Worm (Caenorhabditis elegans) whole organism, mixed stage, embryonic: ENCODE measurements around the gene C13F10.6.

Experiments
- blmp-1 ChIP-seq: fragments of 150-350 bp; optimal IDR thresholded peaks from 2 replicates; lab custom pipeline; 2014; ENCODE audit warnings: missing biosample characterization, missing genetic modification characterization
- elt-3 ChIP-seq: fragments of 150-350 bp; optimal IDR thresholded peaks from 2 replicates; lab custom pipeline; 2014; ENCODE audit warnings: missing biosample characterization, missing genetic modification characterization
- nhr-237 ChIP-seq: fragments of 150-350 bp; optimal IDR thresholded peaks from 2 replicates; lab custom pipeline; 2014; ENCODE audit warnings: missing biosample characterization, missing genetic modification characterization
- nhr-28 ChIP-seq: fragments of 150-350 bp; optimal IDR thresholded peaks from 2 replicates; lab custom pipeline; 2014; ENCODE audit warnings: missing biosample characterization, missing genetic modification characterization
- pha-4 ChIP-seq: fragments of 150-350 bp; optimal IDR thresholded peaks from 2 replicates; lab custom pipeline; 2018; ENCODE audit warnings: missing biosample characterization, missing genetic modification reagents, missing genetic modification characterization
- unc-39 ChIP-seq: fragments of 150-350 bp; optimal IDR thresholded peaks from 2 replicates; lab custom pipeline; 2014; ENCODE audit warnings: missing biosample characterization, missing genetic modification characterization

ce11 chrV:7225894-7226293 lies 5.1 kb upstream of the C13F10.6 start:
- TF ChIP-seq blmp-1 (tag; lab: Kevin White, UChicago) (no peak), unc-39 (no peak), nhr-237 (tag; lab: Kevin White, UChicago) (no peak), nhr-28 (tag; lab: Kevin White, UChicago) (no peak), pha-4 (no peak), elt-3 (tag; lab: Kevin White, UChicago) (no peak)
